Worm (Caenorhabditis elegans) whole organism, mixed stage, embryonic: ENCODE data around the gene T13A10.2.

Source experiments
- snpc-4 ChIP-seq: fragments of 150-350 bp; optimal IDR thresholded peaks from 2 replicates; lab custom pipeline; 2014; ENCODE audit warnings: missing biosample characterization, missing genetic modification characterization
- unc-39 ChIP-seq: fragments of 150-350 bp; optimal IDR thresholded peaks from 2 replicates; lab custom pipeline; 2014; ENCODE audit warnings: missing biosample characterization, missing genetic modification characterization

DNA sequence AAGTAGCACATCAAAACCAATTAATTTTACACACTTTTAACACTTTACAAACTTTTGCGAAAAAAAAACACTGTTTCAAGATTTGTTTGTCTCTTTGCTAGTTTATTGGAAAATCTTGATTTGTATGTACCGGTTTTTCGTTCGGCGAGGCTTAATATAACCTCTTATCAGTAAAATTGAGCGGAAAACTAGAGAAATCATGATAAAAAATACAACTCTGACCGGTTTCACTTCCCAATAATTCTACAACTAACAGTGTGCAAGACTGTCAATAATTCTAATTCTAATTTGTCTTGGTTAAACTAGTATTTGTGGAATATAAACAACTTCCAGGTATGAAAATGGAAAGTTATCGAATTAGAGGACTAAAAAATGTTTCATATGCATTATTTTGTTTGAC is 31.2 kb upstream of the T13A10.2 start, which contains the start of gene C49A9.3:
- TF ChIP-seq unc-39 (tag; lab: Kevin White, UChicago): no peak
- TF ChIP-seq snpc-4 (tag; lab: Kevin White, UChicago): no peak
